Fruit fly (Drosophila melanogaster): Measurements from ENCODE around the gene mge.

Gene mge

dm6 chr3L:3932742-3933289, 23.1 kb upstream of the mge start (continued):
- TF ChIP-seq CG18262 (tag; optimal IDR thresholded peaks at IDR 0.05), result no peak
- no peak for TF ChIP-seq Lpt (GFP tag; optimal IDR thresholded peaks at IDR 0.05)
- no peak for TF ChIP-seq CG4854 (GFP tag; optimal IDR thresholded peaks at IDR 0.05)
- TF ChIP-seq CG7839 (tag; optimal IDR thresholded peaks at IDR 0.05), result peak; percentile 22
- no peak for TF ChIP-seq B-H1 (GFP tag; IDR thresholded peaks at IDR 0.05)
- TF ChIP-seq CG2199 (GFP tag; IDR thresholded peaks at IDR 0.05), result no peak
- TF ChIP-seq hb (GFP tag; IDR thresholded peaks at IDR 0.05; ENCODE audit: partially characterized antibody), result no peak
- TF ChIP-seq jigr1 (GFP tag; IDR thresholded peaks at IDR 0.05), result no peak
- peak; percentile 35 for TF ChIP-seq gem (tag; optimal IDR thresholded peaks at IDR 0.05)
- no peak for TF ChIP-seq tap (tag; optimal IDR thresholded peaks at IDR 0.05)
- no peak for TF ChIP-seq CG30431 (GFP tag; optimal IDR thresholded peaks at IDR 0.05)
- TF ChIP-seq CG15073 (GFP tag; optimal IDR thresholded peaks at IDR 0.05), result no peak
- TF ChIP-seq Deaf1 (tag; optimal IDR thresholded peaks at IDR 0.05), result no peak
- TF ChIP-seq Bdp1 (GFP tag; optimal IDR thresholded peaks at IDR 0.05), result no peak
- no peak for TF ChIP-seq insv (GFP tag; optimal IDR thresholded peaks at IDR 0.05)
- no peak for TF ChIP-seq CG1024 (GFP tag; IDR thresholded peaks at IDR 0.05)
- TF ChIP-seq CG14710 (tag; optimal IDR thresholded peaks at IDR 0.05), result no peak
- TF ChIP-seq CG11504 (tag; optimal IDR thresholded peaks at IDR 0.05), result peak; percentile 1
- no peak for TF ChIP-seq dan (GFP tag; IDR thresholded peaks at IDR 0.05)
- TF ChIP-seq CG12391 (tag; optimal IDR thresholded peaks at IDR 0.05), result no peak
- no peak for TF ChIP-seq CG14965 (GFP tag; optimal IDR thresholded peaks at IDR 0.05; ENCODE audit: borderline replicate concordance)
- TF ChIP-seq tna (GFP tag; IDR thresholded peaks at IDR 0.05; ENCODE audit: partially characterized antibody), result no peak
- TF ChIP-seq Dip3 (GFP tag; optimal IDR thresholded peaks at IDR 0.05), result no peak
- no peak for TF ChIP-seq lola (GFP tag; optimal IDR thresholded peaks at IDR 0.05)
- no peak for TF ChIP-seq chn (GFP tag; optimal IDR thresholded peaks at IDR 0.05)
- no peak for TF ChIP-seq Trl (optimal IDR thresholded peaks at IDR 0.05)
- TF ChIP-seq Trl (GFP tag; optimal IDR thresholded peaks at IDR 0.05), result no peak
- no peak for TF ChIP-seq pfk (GFP tag; optimal IDR thresholded peaks at IDR 0.05)
- TF ChIP-seq pum (GFP tag; optimal IDR thresholded peaks at IDR 0.05), result no peak
- TF ChIP-seq CG4617 (GFP tag; optimal IDR thresholded peaks at IDR 0.05; ENCODE audit: borderline replicate concordance), result no peak
- TF ChIP-seq CG31224 (GFP tag; IDR thresholded peaks at IDR 0.05), result no peak
- no peak for TF ChIP-seq CG14441 (GFP tag; IDR thresholded peaks at IDR 0.05)
- no peak for TF ChIP-seq sim (GFP tag; IDR thresholded peaks at IDR 0.05)
- TF ChIP-seq Xbp1 (GFP tag; optimal IDR thresholded peaks at IDR 0.05), result no peak
- peak; percentile 42 for TF ChIP-seq ATbp (GFP tag; optimal IDR thresholded peaks at IDR 0.05)
- TF ChIP-seq CG6689 (GFP tag; IDR thresholded peaks at IDR 0.05), result no peak
- TF ChIP-seq vfl (GFP tag; optimal IDR thresholded peaks at IDR 0.05), result no peak
- TF ChIP-seq ro (GFP tag; IDR thresholded peaks at IDR 0.05), result no peak
- TF ChIP-seq hth (optimal IDR thresholded peaks at IDR 0.05), result no peak
- no peak for TF ChIP-seq Side (GFP tag; optimal IDR thresholded peaks at IDR 0.05)
- no peak for TF ChIP-seq cato (GFP tag; optimal IDR thresholded peaks at IDR 0.05; ENCODE audit: borderline replicate concordance)
- peak; percentile 51 for TF ChIP-seq fd3F (GFP tag; optimal IDR thresholded peaks at IDR 0.05)
- no peak for TF ChIP-seq dimm (GFP tag; IDR thresholded peaks at IDR 0.05)
- no peak for TF ChIP-seq CG11695 (GFP tag; IDR thresholded peaks at IDR 0.05)
- no peak for TF ChIP-seq CG14860 (GFP tag; IDR thresholded peaks at IDR 0.05; ENCODE audit: partially characterized antibody)
- TF ChIP-seq Oaz (GFP tag; IDR thresholded peaks at IDR 0.05), result no peak
- peak; percentile 47 for TF ChIP-seq CG18476 (GFP tag; optimal IDR thresholded peaks at IDR 0.05)
- no peak for TF ChIP-seq CG17359 (tag; optimal IDR thresholded peaks at IDR 0.05)
- TF ChIP-seq Hr3 (GFP tag; optimal IDR thresholded peaks at IDR 0.05), result no peak
- no peak for TF ChIP-seq Stat92E (GFP tag; optimal IDR thresholded peaks at IDR 0.05)
- TF ChIP-seq Bteb2 (GFP tag; optimal IDR thresholded peaks at IDR 0.05), result peak; percentile 23

Measured in whole organism, embryonic.